Worm (Caenorhabditis elegans) whole organism, young adult: ENCODE results near the gene acr-23.

Experiments used
- D2030.7 ChIP-seq: fragments of 200-800 bp; sonication (Bioruptor generic); IDR thresholded peaks from 2 replicates; pipeline ENCODE4 v1.3.6; 2022; ENCODE audit warnings: missing genetic modification reagents, missing genetic modification characterization, missing compliant biosample characterization
- F39B2.1 ChIP-seq: fragments of 200-800 bp; sonication (Bioruptor generic); IDR thresholded peaks from 2 replicates; pipeline ENCODE4 v1.3.6; 2022; ENCODE audit warnings: missing genetic modification reagents, missing genetic modification characterization, missing compliant biosample characterization
- ama-1 ChIP-seq, 3 experiments: fragments of 150-350 bp in 1 of 3; sonication (generic microtip) in 2 of 3; optimal IDR thresholded peaks; 2 replicates each; lab custom pipeline; 2014 to 2018; ENCODE audit warnings: missing biosample characterization in 2 of 3, missing genetic modification characterization in 2 of 3, missing genetic modification reagents in 2 of 3
- ceh-58 ChIP-seq: fragments of 200-800 bp; sonication (Bioruptor generic); IDR thresholded peaks from 2 replicates; pipeline ENCODE4 v1.3.6; 2022; ENCODE audit warnings: missing genetic modification characterization, missing compliant biosample characterization
- ets-4 ChIP-seq: fragments of 200-800 bp; sonication (Bioruptor generic); optimal IDR thresholded peaks from 2 replicates; lab custom pipeline; 2018; ENCODE audit warnings: mild to moderate bottlenecking, missing genetic modification characterization, missing compliant biosample characterization
- gei-17 ChIP-seq: fragments of 200-800 bp; sonication (Bioruptor generic); optimal IDR thresholded peaks from 2 replicates; lab custom pipeline; 2018; ENCODE audit warnings: mild to moderate bottlenecking, missing genetic modification characterization, missing compliant biosample characterization
- madf-3 ChIP-seq: fragments of 200-800 bp; sonication (Bioruptor generic); IDR thresholded peaks from 2 replicates; pipeline ENCODE4 v1.3.6; 2022; ENCODE audit warnings: missing genetic modification reagents, missing genetic modification characterization, missing compliant biosample characterization
- pha-4 ChIP-seq: fragments of 150-350 bp; sonication (generic microtip); optimal IDR thresholded peaks from 2 replicates; lab custom pipeline; 2014; ENCODE audit warnings: missing biosample characterization, missing genetic modification reagents, missing genetic modification characterization
- unc-62 ChIP-seq: fragments of 150-350 bp; optimal IDR thresholded peaks from 2 replicates; lab custom pipeline; 2014; ENCODE audit warnings: missing biosample characterization, missing genetic modification reagents, missing genetic modification characterization
- ztf-22 ChIP-seq: fragments of 200-800 bp; sonication (Bioruptor generic); optimal IDR thresholded peaks from 2 replicates; lab custom pipeline; 2018; ENCODE audit warnings: mild to moderate bottlenecking, missing genetic modification characterization, moderate library complexity, missing compliant biosample characterization

DNA sequence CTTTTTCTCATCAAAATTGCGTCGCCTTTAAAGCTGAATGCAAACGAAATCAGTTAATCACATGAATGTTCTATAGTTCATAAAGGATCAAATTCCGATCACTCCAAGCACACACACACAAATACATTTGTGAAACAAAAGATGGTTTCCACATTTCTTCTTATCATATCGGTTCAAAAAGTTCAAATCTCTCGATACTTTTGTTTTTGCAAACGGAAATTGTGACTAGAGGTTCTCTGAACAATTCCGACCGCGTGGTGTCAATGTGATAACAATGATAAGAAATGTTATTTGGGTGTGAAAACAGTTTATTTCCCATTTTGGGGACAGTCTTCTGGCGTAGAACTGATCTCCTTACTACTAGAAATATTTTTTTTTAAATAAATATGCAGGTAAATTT lies 42.5 kb downstream of the acr-23 start:
- TF ChIP-seq pha-4 (tag; lab: Kevin White, UChicago) (no peak), ceh-58 (no peak), madf-3 (no peak), F39B2.1 (no peak), gei-17 (GFP tag; lab: Kevin White, UChicago) (no peak), unc-62 (GFP tag; lab: Kevin White, UChicago) (no peak), ets-4 (GFP tag; lab: Kevin White, UChicago) (no peak), ama-1 (optimal IDR thresholded peaks at IDR 0.05; lab: Kevin White, UChicago) (no peak), ama-1 (GFP tag; optimal IDR thresholded peaks at IDR 0.05; lab: Kevin White, UChicago) (no peak), D2030.7 (GFP tag; lab: Robert Waterston, UW) (no peak), ztf-22 (GFP tag; lab: Kevin White, UChicago) (no peak)
